Worm (Caenorhabditis elegans): ENCODE measurements around the gene T23G5.3.

The T23G5.3 gene

DNA sequence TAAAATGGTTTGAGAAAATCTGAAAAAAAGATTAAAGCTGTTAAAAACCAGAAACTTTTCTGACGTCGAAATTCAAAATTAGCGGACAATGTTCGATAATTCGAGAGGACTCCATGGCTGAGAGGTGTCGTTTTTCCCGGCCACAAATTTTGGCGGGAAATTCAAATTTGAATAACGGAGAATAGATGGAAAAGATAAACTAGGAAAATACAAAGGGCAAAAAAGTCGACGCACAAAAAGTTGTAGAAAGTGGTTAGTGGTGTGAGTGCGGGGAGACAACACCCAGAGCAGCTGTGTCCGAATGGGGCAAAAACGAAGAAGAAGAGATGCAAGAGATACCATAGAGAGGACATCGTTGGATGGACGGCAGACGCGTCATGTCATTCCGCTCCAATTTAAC, 40.0 kb downstream of the T23G5.3 start, which contains the start of gene cls-3 (continued):
- TF ChIP-seq ceh-90 (tag; optimal IDR thresholded peaks at IDR 0.05) (no peak), C16A3.4 (tag; optimal IDR thresholded peaks at IDR 0.05) (peak; percentile 56), lin-39 (tag; optimal IDR thresholded peaks at IDR 0.05) (peak; percentile 26), hpl-2 (GFP tag; optimal IDR thresholded peaks at IDR 0.05) (no peak), efl-1 (optimal IDR thresholded peaks at IDR 0.05) (peak; percentile 94 to 96), efl-1 (GFP tag; optimal IDR thresholded peaks at IDR 0.05 in 1 of 2) (peak; percentile 88 to 99), C04F5.9 (tag; optimal IDR thresholded peaks at IDR 0.05) (no peak), unc-98 (GFP tag; IDR thresholded peaks at IDR 0.05) (no peak), fkh-4 (tag; optimal IDR thresholded peaks at IDR 0.05; ENCODE audit: borderline replicate concordance) (peak; percentile 5), aly-2 (tag; optimal IDR thresholded peaks at IDR 0.05) (no peak), snu-23 (GFP tag; optimal IDR thresholded peaks at IDR 0.05) (peak; percentile 61), ets-5 (GFP tag; IDR thresholded peaks at IDR 0.05) (no peak), mab-9 (GFP tag; IDR thresholded peaks at IDR 0.05) (no peak), isw-1 (GFP tag; IDR thresholded peaks at IDR 0.05) (peak; percentile 34; the same call in 1 of the 2 replicates), nhr-85 (tag) (peak; percentile 84), ztf-11 (tag; optimal IDR thresholded peaks at IDR 0.05) (peak in 1 of 2 experiments; percentile 45)

DNA sequence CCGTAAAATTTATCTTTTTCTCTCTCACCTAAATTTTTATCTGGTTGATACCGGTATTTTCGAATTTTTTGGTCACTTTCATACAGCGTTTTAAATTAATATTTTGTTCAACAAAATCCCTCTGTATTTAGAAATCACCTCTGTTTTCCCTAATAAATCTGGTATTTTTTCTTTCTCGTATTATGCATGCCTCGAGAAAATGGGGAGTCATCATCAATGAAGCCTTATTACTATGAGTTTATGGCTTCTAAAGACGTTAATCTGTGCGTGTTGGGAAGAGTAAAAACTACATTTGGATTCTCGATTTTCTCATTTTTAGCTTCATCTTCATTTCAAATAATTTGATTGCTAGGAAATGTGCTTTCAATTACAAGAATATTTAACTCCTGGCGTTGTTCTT, 45.4 kb downstream of the T23G5.3 start, which contains the start of gene ZC84.7:
Gene ZC84.7 (plus strand): TSS at position 301 of the 400 bp plus-strand sequence.
- TF ChIP-seq fkh-8 (tag; optimal IDR thresholded peaks at IDR 0.05) (no peak), efl-1 (optimal IDR thresholded peaks at IDR 0.05) (no peak), efl-1 (GFP tag; optimal IDR thresholded peaks at IDR 0.05 in 1 of 2) (peak in 1 of 2 experiments; percentile 5)

DNA sequence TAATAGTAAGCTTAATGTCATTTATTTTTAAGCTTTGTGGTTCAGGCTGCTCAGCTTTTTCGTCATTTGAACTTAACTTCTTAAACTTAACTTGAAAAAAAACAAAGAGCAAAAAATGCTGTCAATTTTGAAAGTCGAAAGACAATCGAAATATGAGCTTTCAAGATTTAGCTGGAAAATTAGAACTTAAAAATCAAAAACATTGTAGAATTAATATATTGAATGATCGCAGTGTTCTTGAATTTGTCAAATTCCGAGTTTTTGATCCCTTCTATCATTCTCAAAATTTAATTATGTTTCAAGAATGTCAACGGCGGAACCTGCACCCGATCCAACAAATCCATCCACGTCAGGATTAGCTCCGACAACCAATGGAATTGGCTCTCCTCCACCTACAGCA, 49.8 kb downstream of the T23G5.3 start, which contains the start of gene tax-4:
Gene tax-4 (plus strand): TSS at position 301 of the 400 bp plus-strand sequence.
- no peak for TF ChIP-seq mdl-1 (tag; optimal IDR thresholded peaks at IDR 0.05)
- no peak for TF ChIP-seq nhr-90 (tag; optimal IDR thresholded peaks at IDR 0.05; ENCODE audit: poor library complexity)
- TF ChIP-seq zag-1 (tag; optimal IDR thresholded peaks at IDR 0.05), result no peak
- no peak for TF ChIP-seq skn-1 (tag; optimal IDR thresholded peaks at IDR 0.05)
- no peak for TF ChIP-seq nhr-85 (tag)
- no peak for TF ChIP-seq aly-2 (tag; optimal IDR thresholded peaks at IDR 0.05)
- TF ChIP-seq dpl-1 (GFP tag; optimal IDR thresholded peaks at IDR 0.05), result no peak
- TF ChIP-seq elt-2 (tag; optimal IDR thresholded peaks at IDR 0.05), result no peak
- no peak for TF ChIP-seq pag-3 (tag; optimal IDR thresholded peaks at IDR 0.05; ENCODE audit: borderline replicate concordance, insufficient read depth)
- TF ChIP-seq unc-62 (GFP tag; optimal IDR thresholded peaks at IDR 0.05), result no peak
